Worm (Caenorhabditis elegans) whole organism, young adult: ENCODE results near the gene str-158.

ENCODE experiments used
- B0035.1 ChIP-seq: sonication (generic microtip); optimal IDR thresholded peaks from 2 replicates; lab custom pipeline; 2016; ENCODE audit warnings: missing genetic modification characterization, mild to moderate bottlenecking, missing compliant biosample characterization, missing genotype, missing genetic modification reagents
- B0261.1 ChIP-seq: sonication (generic microtip); optimal IDR thresholded peaks from 2 replicates; lab custom pipeline; 2016; ENCODE audit warnings: mild to moderate bottlenecking, missing genetic modification characterization, moderate library complexity, missing compliant biosample characterization
- C06A6.2 ChIP-seq: fragments of 200-800 bp; sonication (Bioruptor generic); conservative IDR thresholded peaks from 2 replicates; pipeline ENCODE4 v1.3.6; 2022; ENCODE audit warnings: missing genetic modification characterization, missing compliant biosample characterization
- C17E4.6 ChIP-seq: fragments of 200-800 bp; sonication (Bioruptor generic); IDR thresholded peaks from 2 replicates; pipeline ENCODE4 v1.3.6; 2022; ENCODE audit warnings: missing genetic modification reagents, missing genetic modification characterization, missing compliant biosample characterization
- D2030.7 ChIP-seq: fragments of 200-800 bp; sonication (Bioruptor generic); IDR thresholded peaks from 2 replicates; pipeline ENCODE4 v1.3.6; 2022; ENCODE audit warnings: missing genetic modification reagents, missing genetic modification characterization, missing compliant biosample characterization
- F23B12.7 ChIP-seq: sonication (generic microtip); optimal IDR thresholded peaks from 2 replicates; lab custom pipeline; 2017; ENCODE audit warnings: missing genetic modification characterization, mild to moderate bottlenecking, missing compliant biosample characterization, antibody characterized with exemption, moderate library complexity; ENCODE audit not compliant: insufficient read depth
- F49E8.2 ChIP-seq: sonication (generic microtip); optimal IDR thresholded peaks from 3 replicates; lab custom pipeline; 2017; ENCODE audit warnings: missing genetic modification characterization, mild to moderate bottlenecking, missing compliant biosample characterization, antibody characterized with exemption, moderate library complexity; ENCODE audit not compliant: insufficient read depth
- F57A8.1 ChIP-seq: fragments of 200-800 bp; sonication (Bioruptor generic); optimal IDR thresholded peaks from 2 replicates; lab custom pipeline; 2018; ENCODE audit warnings: mild to moderate bottlenecking, missing genetic modification characterization, moderate library complexity, missing compliant biosample characterization
- Y53G8AR.9 ChIP-seq: fragments of 200-800 bp; sonication (Bioruptor generic); conservative IDR thresholded peaks from 2 replicates; pipeline ENCODE4 v1.3.6; 2022; ENCODE audit warnings: missing genetic modification reagents, missing genetic modification characterization, missing compliant biosample characterization
- ama-1 ChIP-seq, 3 experiments: fragments of 150-350 bp in 1 of 3; sonication (generic microtip) in 2 of 3; optimal IDR thresholded peaks; 2 replicates each; lab custom pipeline; 2014 to 2018; ENCODE audit warnings: missing biosample characterization in 2 of 3, missing genetic modification characterization in 2 of 3, missing genetic modification reagents in 2 of 3
- attf-5 ChIP-seq: fragments of 200-800 bp; sonication (Bioruptor generic); optimal IDR thresholded peaks from 2 replicates; lab custom pipeline; 2018; ENCODE audit warnings: mild to moderate bottlenecking, missing genetic modification characterization, missing compliant biosample characterization
- attf-6 ChIP-seq: fragments of 200-800 bp; sonication (Bioruptor generic); IDR thresholded peaks from 2 replicates; pipeline ENCODE4 v1.3.6; 2022; ENCODE audit warnings: missing genetic modification reagents, missing genetic modification characterization, missing compliant biosample characterization
- bed-1 ChIP-seq: fragments of 200-800 bp; sonication (Bioruptor generic); IDR thresholded peaks from 2 replicates; pipeline ENCODE4 v1.3.6; 2022; ENCODE audit warnings: missing genetic modification reagents, missing genetic modification characterization, missing compliant biosample characterization
- ccch-3 ChIP-seq: fragments of 200-800 bp; sonication (Bioruptor generic); optimal IDR thresholded peaks from 2 replicates; lab custom pipeline; 2018; ENCODE audit warnings: mild to moderate bottlenecking, missing genetic modification characterization, missing compliant biosample characterization
- cebp-2 ChIP-seq: fragments of 200-800 bp; sonication (Bioruptor generic); IDR thresholded peaks from 2 replicates; pipeline ENCODE4 v1.3.6; 2022; ENCODE audit warnings: missing genetic modification characterization, missing compliant biosample characterization
- ceh-40 ChIP-seq: fragments of 200-800 bp; sonication (Bioruptor generic); IDR thresholded peaks from 2 replicates; pipeline ENCODE4 v1.3.6; 2022; ENCODE audit warnings: missing genetic modification characterization, missing compliant biosample characterization
- ceh-58 ChIP-seq: fragments of 200-800 bp; sonication (Bioruptor generic); IDR thresholded peaks from 2 replicates; pipeline ENCODE4 v1.3.6; 2022; ENCODE audit warnings: missing genetic modification characterization, missing compliant biosample characterization
- die-1 ChIP-seq: sonication (generic microtip); optimal IDR thresholded peaks from 2 replicates; lab custom pipeline; 2016; ENCODE audit warnings: missing genotype, mild to moderate bottlenecking, missing genetic modification characterization, missing compliant biosample characterization
- dox-1 ChIP-seq: fragments of 200-800 bp; sonication (Bioruptor generic); IDR thresholded peaks from 2 replicates; pipeline ENCODE4 v1.3.6; 2022; ENCODE audit warnings: missing genetic modification reagents, missing genetic modification characterization, missing compliant biosample characterization
- egl-44 ChIP-seq: fragments of 200-800 bp; sonication (Bioruptor generic); IDR thresholded peaks from 2 replicates; pipeline ENCODE4 v1.3.6; 2022; ENCODE audit warnings: missing genetic modification reagents, missing genetic modification characterization, missing compliant biosample characterization
- fkh-3 ChIP-seq: sonication (generic microtip); optimal IDR thresholded peaks from 2 replicates; lab custom pipeline; 2016; ENCODE audit warnings: mild to moderate bottlenecking, missing genetic modification characterization, missing compliant biosample characterization
- gei-17 ChIP-seq: fragments of 200-800 bp; sonication (Bioruptor generic); optimal IDR thresholded peaks from 2 replicates; lab custom pipeline; 2018; ENCODE audit warnings: mild to moderate bottlenecking, missing genetic modification characterization, missing compliant biosample characterization
- hlh-12 ChIP-seq: sonication (generic microtip); optimal IDR thresholded peaks from 2 replicates; lab custom pipeline; 2016; ENCODE audit warnings: missing genetic modification characterization, missing compliant biosample characterization
- hlh-26 ChIP-seq: fragments of 200-800 bp; sonication (Bioruptor generic); conservative IDR thresholded peaks from 2 replicates; pipeline ENCODE4 v1.3.6; 2022; ENCODE audit warnings: missing genetic modification reagents, missing genetic modification characterization, missing compliant biosample characterization
- hmg-1.2 ChIP-seq: fragments of 200-800 bp; sonication (Bioruptor generic); IDR thresholded peaks from 2 replicates; pipeline ENCODE4 v1.3.6; 2022; ENCODE audit warnings: missing genetic modification reagents, missing genetic modification characterization, missing compliant biosample characterization
- hmg-20 ChIP-seq: fragments of 200-800 bp; sonication (Bioruptor generic); IDR thresholded peaks from 2 replicates; pipeline ENCODE4 v1.3.6; 2022; ENCODE audit warnings: missing genetic modification reagents, missing genetic modification characterization, missing compliant biosample characterization
- lag-1 ChIP-seq: fragments of 200-800 bp; sonication (Bioruptor generic); IDR thresholded peaks from 2 replicates; pipeline ENCODE4 v1.3.6; 2022; ENCODE audit warnings: missing genetic modification reagents, missing genetic modification characterization, missing compliant biosample characterization
- let-607 ChIP-seq, 2 experiments: fragments of 200-800 bp in 1 of 2; sonication (Bioruptor generic) in 1 of 2; sonication (generic microtip) in 1 of 2; optimal IDR thresholded peaks; 2 replicates each; lab custom pipeline; 2016 to 2018; ENCODE audit warnings: mild to moderate bottlenecking in 2 of 2, missing compliant biosample characterization in 2 of 2, missing genetic modification characterization in 2 of 2, moderate library complexity in 2 of 2, missing genotype in 1 of 2
- lin-26 ChIP-seq: fragments of 200-800 bp; sonication (Bioruptor generic); IDR thresholded peaks from 2 replicates; pipeline ENCODE4 v1.3.6; 2022; ENCODE audit warnings: missing genetic modification reagents, missing genetic modification characterization, missing compliant biosample characterization
- lir-1 ChIP-seq: fragments of 200-800 bp; sonication (Bioruptor generic); conservative IDR thresholded peaks from 2 replicates; pipeline ENCODE4 v1.3.6; 2022; ENCODE audit warnings: missing genetic modification reagents, missing genetic modification characterization, missing compliant biosample characterization
- mes-4 ChIP-seq: sonication (generic microtip); optimal IDR thresholded peaks from 2 replicates; lab custom pipeline; 2016; ENCODE audit warnings: missing genotype, missing genetic modification characterization, missing compliant biosample characterization
- mxl-1 ChIP-seq: sonication (generic microtip); optimal IDR thresholded peaks from 2 replicates; lab custom pipeline; 2016; ENCODE audit warnings: missing genetic modification characterization, missing compliant biosample characterization
- nhr-120 ChIP-seq: fragments of 200-800 bp; sonication (Bioruptor generic); IDR thresholded peaks from 2 replicates; pipeline ENCODE4 v1.3.6; 2022; ENCODE audit warnings: missing genetic modification characterization, missing compliant biosample characterization
- nhr-179 ChIP-seq: sonication (generic microtip); optimal IDR thresholded peaks from 2 replicates; lab custom pipeline; 2016; ENCODE audit warnings: mild to moderate bottlenecking, missing genetic modification characterization, missing compliant biosample characterization
- nhr-90 ChIP-seq: sonication (generic microtip); optimal IDR thresholded peaks from 2 replicates; lab custom pipeline; 2016; ENCODE audit warnings: missing genotype, mild to moderate bottlenecking, missing genetic modification characterization, missing compliant biosample characterization
- rcor-1 ChIP-seq: fragments of 200-800 bp; sonication (Bioruptor generic); IDR thresholded peaks from 2 replicates; pipeline ENCODE4 v1.3.6; 2022; ENCODE audit warnings: missing genetic modification reagents, missing genetic modification characterization, missing compliant biosample characterization
- rpc-1 ChIP-seq, 2 experiments: fragments of 150-350 bp in 1 of 2; sonication (generic microtip) in 1 of 2; optimal IDR thresholded peaks; 2 replicates each; lab custom pipeline; 2014 to 2018; ENCODE audit warnings: missing biosample characterization in 1 of 2, missing genetic modification characterization in 1 of 2, missing genetic modification reagents in 1 of 2, missing genotype in 1 of 2
- sea-2 ChIP-seq: fragments of 200-800 bp; sonication (Bioruptor generic); IDR thresholded peaks from 2 replicates; pipeline ENCODE4 v1.3.6; 2022; ENCODE audit warnings: missing genetic modification characterization, missing compliant biosample characterization
- snpc-1.1 ChIP-seq: sonication (generic microtip); optimal IDR thresholded peaks from 2 replicates; lab custom pipeline; 2017; ENCODE audit warnings: missing genetic modification characterization, mild to moderate bottlenecking, missing compliant biosample characterization, antibody characterized with exemption, moderate library complexity, missing genotype, missing genetic modification reagents; ENCODE audit not compliant: insufficient read depth
- snpc-3.4 ChIP-seq: sonication (generic microtip); optimal IDR thresholded peaks from 2 replicates; lab custom pipeline; 2017; ENCODE audit warnings: missing genetic modification characterization, mild to moderate bottlenecking, missing compliant biosample characterization, antibody characterized with exemption, moderate library complexity, missing genotype, missing genetic modification reagents
- tbp1 ChIP-seq: fragments of 200-800 bp; sonication (Bioruptor generic); optimal IDR thresholded peaks from 2 replicates; lab custom pipeline; 2018; ENCODE audit warnings: mild to moderate bottlenecking, missing genetic modification characterization, missing compliant biosample characterization
- tlf-1 ChIP-seq: fragments of 200-800 bp; sonication (Bioruptor generic); optimal IDR thresholded peaks from 2 replicates; lab custom pipeline; 2018; ENCODE audit warnings: mild to moderate bottlenecking, missing genetic modification characterization, missing compliant biosample characterization
- xnd-1 ChIP-seq: sonication (generic microtip); optimal IDR thresholded peaks from 2 replicates; lab custom pipeline; 2016; ENCODE audit warnings: missing genotype, missing genetic modification reagents, missing genetic modification characterization, missing compliant biosample characterization
- ztf-25 ChIP-seq: fragments of 200-800 bp; sonication (Bioruptor generic); IDR thresholded peaks from 2 replicates; pipeline ENCODE4 v1.3.6; 2022; ENCODE audit warnings: missing genetic modification reagents, missing genetic modification characterization, missing compliant biosample characterization

str-158 gene

ce11 chrIV:4930045-4930444 is 12.2 kb downstream of the str-158 start, which contains the start of gene Y9C9A.8:
Gene Y9C9A.8 (plus strand): TSS chrIV:4930345.
- TF ChIP-seq ccch-3 (GFP tag; lab: Kevin White, UChicago), result no peak
- no peak for TF ChIP-seq fkh-3 (tag; lab: Kevin White, UChicago)
- TF ChIP-seq xnd-1, result no peak
- TF ChIP-seq Y53G8AR.9, result no peak

ce11 chrIV:4930754-4931322 is 13.0 kb downstream of the str-158 start:
- TF ChIP-seq C06A6.2 (GFP tag; lab: Robert Waterston, UW) (no peak), nhr-179 (tag; lab: Kevin White, UChicago) (no peak), B0035.1 (tag; lab: Kevin White, UChicago) (no peak), hmg-1.2 (GFP tag; lab: Robert Waterston, UW) (peak; percentile 80), F57A8.1 (GFP tag; lab: Kevin White, UChicago) (no peak), nhr-90 (tag; lab: Kevin White, UChicago) (peak; percentile 31), ceh-40 (GFP tag; lab: Robert Waterston, UW) (peak; percentile 65; the same call in 1 of the 2 replicates), snpc-1.1 (tag; lab: Kevin White, UChicago) (peak; percentile 92), mxl-1 (tag; lab: Kevin White, UChicago) (peak; percentile 30), egl-44 (GFP tag; lab: Robert Waterston, UW) (peak; percentile 39; the same call in 1 of the 2 replicates), bed-1 (GFP tag; lab: Robert Waterston, UW) (no peak), mes-4 (tag; lab: Kevin White, UChicago) (peak; percentile 47), C17E4.6 (GFP tag; lab: Robert Waterston, UW) (peak; percentile 48; the same call in 1 of the 2 replicates), die-1 (tag; lab: Kevin White, UChicago) (peak; percentile 73), dox-1 (GFP tag; lab: Robert Waterston, UW) (no peak; the same call in 1 of the 2 replicates), hmg-20 (peak; percentile 73), rpc-1 (optimal IDR thresholded peaks at IDR 0.05; lab: Kevin White, UChicago) (peak; percentile 85), rpc-1 (tag; optimal IDR thresholded peaks at IDR 0.05; lab: Kevin White, UChicago) (peak; percentile 84), hlh-12 (tag; lab: Kevin White, UChicago) (peak; percentile 56), lir-1 (GFP tag; lab: Robert Waterston, UW) (no peak), ccch-3 (GFP tag; lab: Kevin White, UChicago) (no peak), attf-6 (GFP tag; lab: Robert Waterston, UW) (peak; percentile 89), ama-1 (optimal IDR thresholded peaks at IDR 0.05; lab: Kevin White, UChicago) (no peak), ama-1 (GFP tag; optimal IDR thresholded peaks at IDR 0.05; lab: Kevin White, UChicago) (no peak), gei-17 (GFP tag; lab: Kevin White, UChicago) (no peak), tlf-1 (GFP tag; lab: Kevin White, UChicago) (peak; percentile 11), ztf-25 (GFP tag; lab: Robert Waterston, UW) (0 out of 2 replicates have a peak, but pooled peaks have one; percentile 54), ceh-58 (no peak), lin-26 (peak; percentile 91), tbp1 (GFP tag; lab: Kevin White, UChicago) (peak; percentile 83), cebp-2 (GFP tag; lab: Robert Waterston, UW) (no peak), fkh-3 (tag; lab: Kevin White, UChicago) (peak; percentile 45), sea-2 (GFP tag; lab: Robert Waterston, UW) (no peak), let-607 (tag; optimal IDR thresholded peaks at IDR 0.05; lab: Kevin White, UChicago) (peak in 1 of 2 experiments; percentile 39), nhr-120 (GFP tag; lab: Robert Waterston, UW) (0 out of 2 replicates have a peak, but pooled peaks have one; percentile 49), F23B12.7 (tag; lab: Kevin White, UChicago) (no peak), F49E8.2 (tag; lab: Kevin White, UChicago) (peak; percentile 71), B0261.1 (tag; lab: Kevin White, UChicago) (peak; percentile 61), attf-5 (GFP tag; lab: Kevin White, UChicago) (no peak), Y53G8AR.9 (no peak), lag-1 (GFP tag; lab: Robert Waterston, UW) (no peak), D2030.7 (no peak; the same call in 1 of the 2 replicates), rcor-1 (GFP tag; lab: Robert Waterston, UW) (no peak; the same call in none of the 2 replicates), hlh-26 (GFP tag; lab: Robert Waterston, UW) (no peak), xnd-1 (no peak), snpc-3.4 (peak; percentile 90)
